Worm (Caenorhabditis elegans): ENCODE data around the gene adk-1.

DNA sequence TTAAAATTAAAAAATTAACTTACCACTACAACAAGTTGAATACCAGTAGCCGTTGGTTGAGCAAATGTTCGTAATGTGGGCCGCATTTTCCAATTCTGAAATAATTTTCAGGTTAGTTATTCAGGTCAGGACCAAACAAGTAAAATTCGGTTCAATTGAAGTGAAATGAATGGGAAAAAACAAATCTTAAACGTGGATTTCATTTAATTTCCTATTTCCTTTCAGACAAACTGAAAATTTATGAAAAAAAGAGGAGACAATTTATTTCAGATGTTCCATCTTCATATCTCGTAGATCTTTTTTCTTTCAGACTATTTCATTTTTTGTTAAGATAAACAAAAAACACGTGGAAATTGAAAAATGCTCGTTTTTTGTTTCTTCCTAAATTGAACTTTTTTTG is 30.7 kb upstream of the adk-1 start, which contains the start of gene C05C12.6:
- no peak for TF ChIP-seq madf-9 (GFP tag; conservative IDR thresholded peaks at IDR 0.05)
- TF ChIP-seq aly-2 (tag; optimal IDR thresholded peaks at IDR 0.05) = no peak
- no peak for TF ChIP-seq lin-15B (tag; optimal IDR thresholded peaks at IDR 0.05)
